Fruit fly (Drosophila melanogaster): ENCODE results near the gene Imp.

The Imp gene

DNA sequence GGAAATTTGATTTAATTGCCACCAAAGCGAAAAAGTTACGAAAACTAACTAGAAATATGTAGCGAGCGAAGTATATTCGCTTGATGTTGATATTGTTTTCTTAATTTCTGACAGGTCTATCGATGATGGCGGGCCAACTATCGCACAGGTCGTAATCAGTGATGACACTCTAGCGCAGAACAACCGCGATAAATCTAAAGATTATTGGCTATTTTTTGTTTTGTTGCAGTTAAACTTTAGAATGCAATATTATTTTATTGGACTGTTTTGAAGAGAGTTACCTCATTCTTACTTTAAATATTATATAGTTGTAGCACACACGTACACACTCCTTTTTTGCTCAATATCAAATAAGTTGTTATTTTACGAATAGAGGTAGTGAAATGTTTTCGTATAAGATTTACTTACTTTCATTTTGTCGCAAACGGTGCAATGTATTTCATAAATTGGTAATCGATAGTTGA is 22.9 kb upstream of the Imp start, which contains the start of gene sbr (continued):
- TF ChIP-seq CG9932 (GFP tag; IDR thresholded peaks at IDR 0.05) (peak; percentile 68), unpg (GFP tag; optimal IDR thresholded peaks at IDR 0.05) (no peak), CG8290 (GFP tag; optimal IDR thresholded peaks at IDR 0.05) (peak; percentile 31), CG8290 (tag; optimal IDR thresholded peaks at IDR 0.05) (no peak), CG7271 (tag; optimal IDR thresholded peaks at IDR 0.05) (no peak), chif (GFP tag; optimal IDR thresholded peaks at IDR 0.05) (peak in 1 of 2 experiments; percentile 10), pb (GFP tag; optimal IDR thresholded peaks at IDR 0.05) (no peak), Doc2 (GFP tag; IDR thresholded peaks at IDR 0.05) (no peak), CG7786 (GFP tag; optimal IDR thresholded peaks at IDR 0.05) (peak; percentile 2), Dbx (GFP tag; IDR thresholded peaks at IDR 0.05) (no peak), shn (GFP tag; optimal IDR thresholded peaks at IDR 0.05) (no peak), CG15514 (GFP tag; optimal IDR thresholded peaks at IDR 0.05) (peak; percentile 17), CG17361 (GFP tag; IDR thresholded peaks at IDR 0.05) (peak; percentile 27; the same call in 1 of the 3 replicates), fd102C (GFP tag; optimal IDR thresholded peaks at IDR 0.05) (no peak), Stat92E (GFP tag; optimal IDR thresholded peaks at IDR 0.05) (no peak), Pdp1 (GFP tag; optimal IDR thresholded peaks at IDR 0.05) (peak in 1 of 2 experiments; percentile 8), CG6791 (GFP tag; IDR thresholded peaks at IDR 0.05; ENCODE audit: partially characterized antibody) (peak; percentile 72; the same call in 2 of the 3 replicates), trem (tag; optimal IDR thresholded peaks at IDR 0.05) (peak; percentile 14), D19A (tag; optimal IDR thresholded peaks at IDR 0.05) (no peak), sima (GFP tag; optimal IDR thresholded peaks at IDR 0.05) (no peak), CG2678 (tag; optimal IDR thresholded peaks at IDR 0.05) (no peak), ase (GFP tag; IDR thresholded peaks at IDR 0.05) (no peak), CG6272 (GFP tag; IDR thresholded peaks at IDR 0.05) (peak; percentile 33; the same call in 1 of the 2 replicates), CG4820 (GFP tag; optimal IDR thresholded peaks at IDR 0.05) (no peak), CG42726 (GFP tag; IDR thresholded peaks at IDR 0.05; ENCODE audit: partially characterized antibody) (peak; percentile 59; the same call in 1 of the 2 replicates), Sox100B (GFP tag; optimal IDR thresholded peaks at IDR 0.05) (no peak), CG4404 (GFP tag; IDR thresholded peaks at IDR 0.05) (no peak), run (tag; optimal IDR thresholded peaks at IDR 0.05) (no peak), CG7745 (tag; optimal IDR thresholded peaks at IDR 0.05) (no peak), tx (GFP tag; optimal IDR thresholded peaks at IDR 0.05) (no peak), E2f2 (GFP tag; IDR thresholded peaks at IDR 0.05) (0 out of 2 replicates have a peak, but pooled peaks have one; percentile 22), Tbp (GFP tag; optimal IDR thresholded peaks at IDR 0.05) (no peak)

DNA sequence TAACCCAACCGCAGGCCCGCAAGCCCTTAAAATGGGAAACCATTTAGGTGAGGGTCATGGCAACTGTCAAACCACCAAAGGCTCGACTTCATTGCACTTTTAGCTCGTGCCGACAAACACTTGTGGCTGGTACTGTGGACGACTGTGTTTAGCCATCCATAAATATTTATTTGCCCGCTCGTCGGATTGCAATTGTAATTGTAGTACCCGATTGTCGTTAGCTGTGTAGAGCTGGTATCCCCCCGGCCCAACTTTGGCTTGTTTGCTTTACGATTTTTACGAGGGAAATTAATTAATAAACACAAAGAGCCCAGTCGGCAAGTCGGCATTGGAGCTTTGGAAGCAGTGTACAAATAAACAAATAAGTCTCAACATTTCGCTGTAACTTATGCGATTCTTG is 21.2 kb upstream of the Imp start:
- TF ChIP-seq run (tag; optimal IDR thresholded peaks at IDR 0.05), result no peak
- peak; percentile 16 for TF ChIP-seq sens (GFP tag)
- TF ChIP-seq Med (GFP tag), result peak; percentile 64

DNA sequence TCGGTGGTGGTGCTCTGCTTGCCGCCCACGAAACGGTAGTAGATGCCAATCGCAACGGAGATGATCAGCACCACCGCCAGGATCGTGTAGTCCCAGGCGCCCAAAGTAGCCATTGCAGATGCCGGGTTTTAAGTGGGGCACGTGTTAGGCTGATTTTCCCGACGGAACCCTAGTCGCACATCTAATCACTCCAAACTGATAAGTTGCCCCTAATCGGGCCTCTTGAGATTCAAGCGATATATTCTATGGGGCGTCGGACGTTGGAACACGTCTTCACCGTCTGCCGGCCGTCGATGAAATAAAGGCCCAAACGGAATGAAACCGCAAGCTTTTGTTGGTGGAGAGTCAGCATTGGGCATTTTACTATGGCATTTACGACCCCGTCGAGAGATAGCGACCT is 20.7 kb upstream of the Imp start, which contains the start of gene CG32669:
Gene CG32669 (minus strand): TSS at position 275 of the 400 bp plus-strand sequence.
- TF ChIP-seq CG9609 (GFP tag; optimal IDR thresholded peaks at IDR 0.05) (no peak), sug (tag; optimal IDR thresholded peaks at IDR 0.05) (peak; percentile 17), CG9876 (GFP tag; optimal IDR thresholded peaks at IDR 0.05) (no peak), exex (tag; optimal IDR thresholded peaks at IDR 0.05) (peak; percentile 69), cwo (GFP tag; optimal IDR thresholded peaks at IDR 0.05) (peak; percentile 54), grn (GFP tag; optimal IDR thresholded peaks at IDR 0.05) (peak; percentile 73), sd (tag; optimal IDR thresholded peaks at IDR 0.05) (peak; percentile 3), vvl (GFP tag; IDR thresholded peaks at IDR 0.05) (no peak), CG6813 (GFP tag; optimal IDR thresholded peaks at IDR 0.05) (no peak), vnd (GFP tag; IDR thresholded peaks at IDR 0.05; ENCODE audit: partially characterized antibody) (peak; percentile 40; the same call in 1 of the 3 replicates), CG11085 (GFP tag; IDR thresholded peaks at IDR 0.05) (no peak), Hey (tag; optimal IDR thresholded peaks at IDR 0.05) (peak; percentile 100)
